Worm (Caenorhabditis elegans) whole organism, L1 larva: ENCODE results near the gene F56A11.5.
A peak's percentile ranks its signal among the peaks of the same experiment; 100 is the strongest.

Experiments
- C16A3.4 ChIP-seq: fragments of 150-350 bp; optimal IDR thresholded peaks from 2 replicates; lab custom pipeline; 2014; ENCODE audit warnings: missing biosample characterization, missing genetic modification characterization
- C34B4.2 ChIP-seq: sonication (generic microtip); optimal IDR thresholded peaks from 2 replicates; lab custom pipeline; 2017; ENCODE audit warnings: mild to moderate bottlenecking, missing genetic modification characterization, missing compliant biosample characterization
- F16B12.6 ChIP-seq: fragments of 150-350 bp; optimal IDR thresholded peaks from 2 replicates; lab custom pipeline; 2014; ENCODE audit warnings: missing biosample characterization, missing genetic modification characterization
- aly-2 ChIP-seq: fragments of 150-350 bp; optimal IDR thresholded peaks from 2 replicates; lab custom pipeline; 2014; ENCODE audit warnings: missing biosample characterization, missing genetic modification characterization
- ama-1 ChIP-seq: fragments of 150-350 bp; optimal IDR thresholded peaks from 2 replicates; lab custom pipeline; 2014
- ceh-8 ChIP-seq: fragments of 200-800 bp; sonication (Bioruptor generic); optimal IDR thresholded peaks from 2 replicates; lab custom pipeline; 2018; ENCODE audit warnings: mild to moderate bottlenecking, missing genetic modification characterization, moderate library complexity, missing compliant biosample characterization
- ceh-88 ChIP-seq: fragments of 200-800 bp; sonication (Bioruptor generic); IDR thresholded peaks from 2 replicates; pipeline ENCODE4 v1.3.6; 2022; ENCODE audit warnings: missing genetic modification characterization, missing compliant biosample characterization
- ceh-90 ChIP-seq: sonication (generic microtip); optimal IDR thresholded peaks from 2 replicates; lab custom pipeline; 2016; ENCODE audit warnings: missing genetic modification characterization, missing compliant biosample characterization
- dpl-1 ChIP-seq, 3 experiments: fragments of 150-350 bp in 2 of 3; sonication (generic microtip) in 1 of 3; optimal IDR thresholded peaks; 2 replicates each; lab custom pipeline; 2014 to 2017; ENCODE audit warnings: missing biosample characterization in 3 of 3, missing genetic modification characterization in 3 of 3, missing genetic modification reagents in 3 of 3
- efl-1 ChIP-seq, 4 experiments: fragments of 150-350 bp; optimal IDR thresholded peaks in 3 of 4; peaks in 1 of 4; 1 replicate in 1 of 4; 2 replicates in 3 of 4; lab custom pipeline; 2014; ENCODE audit warnings: missing biosample characterization in 2 of 4, missing genetic modification characterization in 2 of 4, missing genetic modification reagents in 2 of 4
- ets-5 ChIP-seq: fragments of 200-800 bp; sonication (Bioruptor generic); IDR thresholded peaks from 2 replicates; pipeline ENCODE4 v1.3.6; 2022; ENCODE audit warnings: missing genetic modification characterization, missing compliant biosample characterization
- grh-1 ChIP-seq: fragments of 200-800 bp; sonication (Bioruptor generic); IDR thresholded peaks from 2 replicates; pipeline ENCODE4 v1.3.6; 2022; ENCODE audit warnings: missing genetic modification reagents, missing genetic modification characterization, missing compliant biosample characterization
- hlh-4 ChIP-seq: sonication (generic microtip); optimal IDR thresholded peaks from 2 replicates; lab custom pipeline; 2016; ENCODE audit warnings: mild to moderate bottlenecking, missing genetic modification characterization, missing compliant biosample characterization
- hpl-2 ChIP-seq: fragments of 150-350 bp; optimal IDR thresholded peaks from 2 replicates; lab custom pipeline; 2014; ENCODE audit warnings: missing biosample characterization, missing genetic modification reagents, missing genetic modification characterization
- irx-1 ChIP-seq: sonication (generic microtip); optimal IDR thresholded peaks from 2 replicates; lab custom pipeline; 2016; ENCODE audit warnings: missing genetic modification characterization, missing compliant biosample characterization
- jun-1 ChIP-seq: fragments of 150-350 bp; optimal IDR thresholded peaks from 2 replicates; lab custom pipeline; 2014; ENCODE audit warnings: missing biosample characterization, missing genetic modification reagents, missing genetic modification characterization
- lin-13 ChIP-seq: fragments of 150-350 bp; optimal IDR thresholded peaks from 2 replicates; lab custom pipeline; 2014; ENCODE audit warnings: missing biosample characterization, missing genetic modification reagents, missing genetic modification characterization
- lin-14 ChIP-seq: fragments of 200-800 bp; sonication (Bioruptor generic); optimal IDR thresholded peaks from 2 replicates; lab custom pipeline; 2018; ENCODE audit warnings: mild to moderate bottlenecking, missing genetic modification characterization, moderate library complexity, missing compliant biosample characterization
- lin-15B ChIP-seq: fragments of 150-350 bp; sonication (generic microtip); optimal IDR thresholded peaks from 3 replicates; lab custom pipeline; 2014; ENCODE audit warnings: missing biosample characterization, missing genetic modification characterization
- lin-39 ChIP-seq: fragments of 150-350 bp; optimal IDR thresholded peaks from 2 replicates; lab custom pipeline; 2014; ENCODE audit warnings: missing biosample characterization, missing genetic modification reagents, missing genetic modification characterization
- lir-3 ChIP-seq: sonication (generic microtip); optimal IDR thresholded peaks from 2 replicates; lab custom pipeline; 2016; ENCODE audit warnings: mild to moderate bottlenecking, missing genetic modification characterization, moderate library complexity, missing compliant biosample characterization; ENCODE audit not compliant: poor library complexity
- mab-9 ChIP-seq: fragments of 200-800 bp; sonication (Bioruptor generic); IDR thresholded peaks from 2 replicates; pipeline ENCODE4 v1.3.6; 2022; ENCODE audit warnings: missing genetic modification reagents, missing genetic modification characterization, missing compliant biosample characterization
- mep-1 ChIP-seq: fragments of 150-350 bp; optimal IDR thresholded peaks from 2 replicates; lab custom pipeline; 2014; ENCODE audit warnings: missing biosample characterization, missing genetic modification characterization
- nhr-12 ChIP-seq: sonication (generic microtip); optimal IDR thresholded peaks from 2 replicates; lab custom pipeline; 2017; ENCODE audit warnings: missing biosample characterization, missing genetic modification characterization
- nhr-20 ChIP-seq: sonication (generic microtip); optimal IDR thresholded peaks from 2 replicates; lab custom pipeline; 2016; ENCODE audit warnings: mild to moderate bottlenecking, missing genetic modification characterization, missing compliant biosample characterization
- nhr-28 ChIP-seq: fragments of 150-350 bp; optimal IDR thresholded peaks from 2 replicates; lab custom pipeline; 2014; ENCODE audit warnings: missing biosample characterization, missing genetic modification characterization
- nhr-47 ChIP-seq: sonication (generic microtip); optimal IDR thresholded peaks from 2 replicates; lab custom pipeline; 2016; ENCODE audit warnings: mild to moderate bottlenecking, missing genetic modification characterization, moderate library complexity, missing compliant biosample characterization
- nhr-77 ChIP-seq: fragments of 150-350 bp; optimal IDR thresholded peaks from 2 replicates; lab custom pipeline; 2014; ENCODE audit warnings: missing biosample characterization, missing genetic modification characterization
- nhr-85 ChIP-seq: sonication (generic microtip); peaks from one replicate; lab custom pipeline; 2016; ENCODE audit warnings: missing genetic modification characterization, inconsistent platforms, missing compliant biosample characterization
- pag-3 ChIP-seq: sonication (generic microtip); optimal IDR thresholded peaks from 2 replicates; lab custom pipeline; 2017; ENCODE audit warnings: missing genetic modification characterization, mild to moderate bottlenecking, missing compliant biosample characterization, antibody characterized with exemption, borderline replicate concordance; ENCODE audit not compliant: insufficient read depth
- pax-3 ChIP-seq: fragments of 200-800 bp; sonication (Bioruptor generic); optimal IDR thresholded peaks from 2 replicates; lab custom pipeline; 2018; ENCODE audit warnings: mild to moderate bottlenecking, missing genetic modification characterization, moderate library complexity, missing compliant biosample characterization
- pqm-1 ChIP-seq: sonication (generic microtip); optimal IDR thresholded peaks from 3 replicates; lab custom pipeline; 2017; ENCODE audit warnings: missing biosample characterization, missing genetic modification characterization
- rnt-1 ChIP-seq: sonication (generic microtip); optimal IDR thresholded peaks from 2 replicates; lab custom pipeline; 2016; ENCODE audit warnings: mild to moderate bottlenecking, missing genetic modification characterization, moderate library complexity, missing compliant biosample characterization
- skn-1 ChIP-seq: fragments of 150-350 bp; optimal IDR thresholded peaks from 2 replicates; lab custom pipeline; 2014; ENCODE audit warnings: missing biosample characterization, missing genetic modification characterization
- sptf-1 ChIP-seq: fragments of 150-350 bp; optimal IDR thresholded peaks from 2 replicates; lab custom pipeline; 2014; ENCODE audit warnings: missing biosample characterization, missing genetic modification characterization
- sup-37 ChIP-seq: fragments of 200-800 bp; sonication (Bioruptor generic); optimal IDR thresholded peaks from 2 replicates; lab custom pipeline; 2018; ENCODE audit warnings: mild to moderate bottlenecking, missing genetic modification characterization, missing compliant biosample characterization
- tlp-1 ChIP-seq: fragments of 150-350 bp; optimal IDR thresholded peaks from 2 replicates; lab custom pipeline; 2014; ENCODE audit warnings: missing biosample characterization, missing genetic modification characterization
- zip-4 ChIP-seq: fragments of 200-800 bp; sonication (Bioruptor generic); optimal IDR thresholded peaks from 2 replicates; lab custom pipeline; 2018; ENCODE audit warnings: mild to moderate bottlenecking, missing genetic modification characterization, moderate library complexity, missing compliant biosample characterization

Gene F56A11.5

DNA sequence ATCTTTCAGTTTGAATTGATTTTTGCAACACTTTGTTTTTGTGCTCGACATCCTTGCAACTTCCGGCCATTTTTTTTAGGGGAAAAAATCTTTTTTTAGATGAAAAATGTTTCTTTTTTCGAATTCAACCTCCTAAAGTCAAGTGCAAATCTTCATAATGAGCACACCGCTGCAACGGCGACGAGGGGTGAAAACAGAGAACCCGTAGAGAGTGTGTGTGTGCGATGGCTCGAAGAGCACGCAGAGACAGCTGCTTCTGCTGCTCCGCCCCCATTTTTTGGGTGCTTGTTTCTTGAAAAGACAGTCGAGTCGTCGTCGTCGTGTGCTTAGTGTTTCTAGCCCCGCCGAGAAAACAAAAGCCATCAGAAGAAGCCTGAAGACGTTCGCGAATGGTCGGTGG, 35.4 kb upstream of the F56A11.5 start, which contains the start of gene inx-18:
Gene inx-18, plus strand, starts transcription at position 301 of the 400 bp plus-strand sequence.
- TF ChIP-seq pax-3 (tag; lab: Kevin White, UChicago), result no peak
- TF ChIP-seq ama-1 (lab: Kevin White, UChicago), result no peak
- TF ChIP-seq rnt-1 (tag; lab: Kevin White, UChicago), result peak; percentile 25

DNA sequence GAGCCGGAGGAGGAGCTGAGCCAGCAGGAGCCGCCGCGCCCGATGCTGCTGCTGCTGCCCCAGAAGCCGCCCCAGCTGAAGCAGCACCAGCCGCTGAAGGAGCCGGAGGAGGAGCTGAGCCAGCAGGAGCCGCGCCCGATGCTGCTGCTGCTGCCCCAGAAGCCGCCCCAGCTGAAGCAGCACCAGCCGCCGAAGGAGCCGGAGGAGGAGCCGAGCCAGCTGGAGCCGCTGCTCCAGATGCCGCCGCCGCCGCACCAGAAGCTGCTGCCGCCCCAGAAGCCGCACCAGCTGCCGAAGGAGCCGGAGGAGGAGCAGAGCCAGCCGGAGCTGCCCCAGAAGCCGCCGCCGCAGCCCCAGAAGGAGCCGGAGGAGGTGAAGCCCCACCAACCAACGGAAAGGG, 34.8 kb upstream of the F56A11.5 start:
- TF ChIP-seq aly-2 (tag; lab: Kevin White, UChicago), result no peak
- peak; percentile 91 for TF ChIP-seq ceh-8 (GFP tag; lab: Kevin White, UChicago)
- TF ChIP-seq, all 84 proteins: peak for 1

- TF ChIP-seq hpl-2 (GFP tag; lab: Kevin White, UChicago), result no peak
- TF ChIP-seq pqm-1 (tag; lab: Kevin White, UChicago), result no peak
- no peak for TF ChIP-seq lin-13 (GFP tag; lab: Kevin White, UChicago)
- TF ChIP-seq grh-1 (GFP tag; lab: Robert Waterston, UW), result no peak
- TF ChIP-seq, all 84 proteins: peak for 0
Observed at ce11 chrIV:604817-605216, 34.2 kb upstream of the F56A11.5 start.

DNA sequence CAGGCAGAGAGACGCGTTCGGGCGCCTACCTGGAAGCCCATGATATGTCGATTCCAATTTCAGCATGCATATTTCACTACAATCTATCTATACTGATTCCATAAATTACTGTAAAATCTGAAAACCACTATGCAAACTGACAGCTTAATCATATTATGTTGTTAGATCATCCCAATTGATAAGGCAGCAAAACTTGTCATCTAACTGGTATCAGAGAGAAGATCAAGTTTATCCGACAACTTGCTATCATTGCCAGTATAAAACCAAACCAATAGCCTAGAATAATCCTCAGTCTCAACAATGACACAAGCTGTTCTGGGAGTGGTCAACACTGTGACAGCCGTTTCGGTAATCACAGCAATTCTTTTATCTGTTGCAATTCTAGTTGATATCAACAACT, 33.5 kb upstream of the F56A11.5 start, which contains the start of gene col-102:
Gene col-102, plus strand, starts transcription at position 301 of the 400 bp plus-strand sequence.
- no peak for TF ChIP-seq C16A3.4 (tag; lab: Kevin White, UChicago)
- no peak for TF ChIP-seq lin-39 (tag; lab: Kevin White, UChicago)
- no peak for TF ChIP-seq pag-3
- TF ChIP-seq tlp-1 (tag; lab: Kevin White, UChicago), result no peak
- no peak for TF ChIP-seq jun-1 (tag; lab: Kevin White, UChicago)
- no peak for TF ChIP-seq ama-1 (lab: Kevin White, UChicago)
- TF ChIP-seq ceh-90 (tag; lab: Kevin White, UChicago), result no peak
- no peak for TF ChIP-seq nhr-20 (tag; lab: Kevin White, UChicago)
- no peak for TF ChIP-seq nhr-12 (tag; lab: Kevin White, UChicago)
- no peak for TF ChIP-seq skn-1 (tag; lab: Kevin White, UChicago)
- no peak for TF ChIP-seq sup-37 (GFP tag; lab: Kevin White, UChicago)
- TF ChIP-seq ceh-88 (GFP tag; lab: Robert Waterston, UW), result no peak
- no peak for TF ChIP-seq hlh-4 (tag; lab: Kevin White, UChicago)
- no peak for TF ChIP-seq lin-14 (GFP tag; lab: Kevin White, UChicago)
- no peak for TF ChIP-seq zip-4 (GFP tag; lab: Kevin White, UChicago)
- no peak for TF ChIP-seq lir-3 (tag; lab: Kevin White, UChicago)
- TF ChIP-seq sptf-1 (tag; lab: Kevin White, UChicago), result no peak
- TF ChIP-seq, all 84 proteins: peak for 0

ce11 chrIV:603543-603942, 32.9 kb upstream of the F56A11.5 start, which contains the start of gene prmt-4:
TSS of gene prmt-4 (minus strand) at chrIV:603643.
- TF ChIP-seq nhr-28 (tag; lab: Kevin White, UChicago) (no peak), efl-1 (optimal IDR thresholded peaks at IDR 0.05; lab: Kevin White, UChicago) (no peak), efl-1 (GFP tag; optimal IDR thresholded peaks at IDR 0.05 in 1 of 2; lab: Kevin White, UChicago) (peak in 1 of 2 experiments; percentile 9)

ce11 chrIV:601595-601994, 30.9 kb upstream of the F56A11.5 start, which contains the start of gene srt-59:
TSS of gene srt-59 (minus strand) at chrIV:601695.
- TF ChIP-seq nhr-47 (tag; lab: Kevin White, UChicago), result no peak
- TF ChIP-seq nhr-77 (tag; lab: Kevin White, UChicago), result no peak
- no peak for TF ChIP-seq lin-15B (tag; lab: Kevin White, UChicago)
- no peak for TF ChIP-seq dpl-1 (GFP tag; optimal IDR thresholded peaks at IDR 0.05; lab: Kevin White, UChicago)
- no peak for TF ChIP-seq lir-3 (tag; lab: Kevin White, UChicago)
- TF ChIP-seq F16B12.6 (tag; lab: Kevin White, UChicago), result no peak
- no peak for TF ChIP-seq sup-37 (GFP tag; lab: Kevin White, UChicago)
- no peak for TF ChIP-seq C34B4.2 (tag; lab: Kevin White, UChicago)
- TF ChIP-seq rnt-1 (tag; lab: Kevin White, UChicago), result no peak
- TF ChIP-seq mep-1, result no peak
- no peak for TF ChIP-seq irx-1
- no peak for TF ChIP-seq nhr-28 (tag; lab: Kevin White, UChicago)
- TF ChIP-seq pqm-1 (tag; lab: Kevin White, UChicago), result no peak
- TF ChIP-seq nhr-20 (tag; lab: Kevin White, UChicago), result no peak
- TF ChIP-seq grh-1 (GFP tag; lab: Robert Waterston, UW), result no peak
- no peak for TF ChIP-seq hpl-2 (GFP tag; lab: Kevin White, UChicago)
- no peak for TF ChIP-seq mab-9
- no peak for TF ChIP-seq ets-5 (GFP tag; lab: Robert Waterston, UW)
- no peak for TF ChIP-seq nhr-85 (tag; lab: Kevin White, UChicago)
- TF ChIP-seq, all 84 proteins: peak for 0
